Worm (Caenorhabditis elegans) whole organism, young adult: ENCODE measurements around the gene mnk-1.

Experiments
- ama-1 ChIP-seq, 3 experiments: fragments of 150-350 bp in 1 of 3; sonication (generic microtip) in 2 of 3; optimal IDR thresholded peaks; 2 replicates each; lab custom pipeline; 2014 to 2018; ENCODE audit warnings: missing biosample characterization in 2 of 3, missing genetic modification characterization in 2 of 3, missing genetic modification reagents in 2 of 3
- him-1 ChIP-seq: sonication (generic microtip); optimal IDR thresholded peaks from 2 replicates; lab custom pipeline; 2016; ENCODE audit warnings: missing genotype, missing genetic modification reagents, missing genetic modification characterization, missing compliant biosample characterization
- hmg-1.2 ChIP-seq: fragments of 200-800 bp; sonication (Bioruptor generic); IDR thresholded peaks from 2 replicates; pipeline ENCODE4 v1.3.6; 2022; ENCODE audit warnings: missing genetic modification reagents, missing genetic modification characterization, missing compliant biosample characterization
- nfyb-1 ChIP-seq: fragments of 200-800 bp; sonication (Bioruptor generic); IDR thresholded peaks from 2 replicates; pipeline ENCODE4 v1.3.6; 2022; ENCODE audit warnings: missing genetic modification reagents, missing genetic modification characterization, missing compliant biosample characterization
- sdz-38 ChIP-seq: sonication (generic microtip); optimal IDR thresholded peaks from 2 replicates; lab custom pipeline; 2016; ENCODE audit warnings: missing genotype, missing genetic modification characterization, missing compliant biosample characterization

ce11 chrII:10505949-10506348 is 48.9 kb downstream of the mnk-1 start:
- TF ChIP-seq sdz-38 (tag; lab: Kevin White, UChicago) (no peak), ama-1 (optimal IDR thresholded peaks at IDR 0.05; lab: Kevin White, UChicago) (no peak), ama-1 (GFP tag; optimal IDR thresholded peaks at IDR 0.05; lab: Kevin White, UChicago) (no peak), nfyb-1 (GFP tag; lab: Robert Waterston, UW) (no peak), him-1 (tag; lab: Kevin White, UChicago) (no peak), hmg-1.2 (no peak)
